Worm (Caenorhabditis elegans) whole organism, L4 larva: ENCODE measurements around the gene atf-4.

Experiments
- F26F4.8 ChIP-seq: fragments of 200-800 bp; sonication (Bioruptor generic); conservative IDR thresholded peaks from 2 replicates; pipeline ENCODE4 v1.3.6; 2022; ENCODE audit warnings: missing genetic modification characterization, missing compliant biosample characterization
- F44E2.7 ChIP-seq: fragments of 200-800 bp; sonication (Bioruptor generic); IDR thresholded peaks from 2 replicates; pipeline ENCODE4 v2.1.2; 2022; ENCODE audit warnings: missing genetic modification characterization, missing compliant biosample characterization
- ZK337.2 ChIP-seq: fragments of 200-800 bp; sonication (Bioruptor generic); IDR thresholded peaks from 2 replicates; pipeline ENCODE4 v1.3.6; 2022; ENCODE audit warnings: missing genetic modification reagents, missing genetic modification characterization, missing compliant biosample characterization
- aly-2 ChIP-seq: sonication (generic microtip); optimal IDR thresholded peaks from 2 replicates; lab custom pipeline; 2018; ENCODE audit warnings: missing biosample characterization, missing genetic modification characterization
- arid-1 ChIP-seq: fragments of 200-800 bp; sonication (Bioruptor generic); conservative IDR thresholded peaks from 2 replicates; pipeline ENCODE4 v1.3.6; 2022; ENCODE audit warnings: missing genetic modification reagents, missing genetic modification characterization, missing compliant biosample characterization
- attf-4 ChIP-seq: sonication (generic microtip); optimal IDR thresholded peaks from 3 replicates; lab custom pipeline; 2017; ENCODE audit warnings: missing biosample characterization, missing genetic modification characterization
- ceh-44 ChIP-seq: fragments of 200-800 bp; sonication (Bioruptor generic); IDR thresholded peaks from 2 replicates; pipeline ENCODE4 v1.3.6; 2022; ENCODE audit warnings: missing genetic modification reagents, missing genetic modification characterization, missing compliant biosample characterization
- ctbp-1 ChIP-seq: fragments of 200-800 bp; sonication (Bioruptor generic); IDR thresholded peaks from 2 replicates; pipeline ENCODE4 v1.3.6; 2022; ENCODE audit warnings: missing genetic modification reagents, missing genetic modification characterization, missing compliant biosample characterization
- daf-8 ChIP-seq: fragments of 200-800 bp; sonication (Bioruptor generic); IDR thresholded peaks from 2 replicates; pipeline ENCODE4 v1.3.6; 2022; ENCODE audit warnings: missing genetic modification characterization, missing compliant biosample characterization
- dmd-6 ChIP-seq: fragments of 200-800 bp; sonication (Bioruptor generic); IDR thresholded peaks from 2 replicates; pipeline ENCODE4 v1.3.6; 2022; ENCODE audit warnings: missing genetic modification reagents, missing genetic modification characterization, missing compliant biosample characterization
- dpl-1 ChIP-seq: fragments of 150-350 bp; optimal IDR thresholded peaks from 2 replicates; lab custom pipeline; 2014; ENCODE audit warnings: missing biosample characterization, missing genetic modification reagents, missing genetic modification characterization
- egl-27 ChIP-seq: sonication (generic microtip); optimal IDR thresholded peaks from 3 replicates; lab custom pipeline; 2017; ENCODE audit warnings: missing biosample characterization, missing genetic modification reagents, missing genetic modification characterization
- egl-43 ChIP-seq: fragments of 200-800 bp; sonication (Bioruptor generic); IDR thresholded peaks from 2 replicates; pipeline ENCODE4 v1.3.6; 2022; ENCODE audit warnings: missing genetic modification reagents, missing genetic modification characterization, missing compliant biosample characterization
- fkh-10 ChIP-seq: fragments of 150-350 bp; optimal IDR thresholded peaks from 2 replicates; lab custom pipeline; 2014; ENCODE audit warnings: missing biosample characterization, missing genetic modification reagents, missing genetic modification characterization
- fos-1 ChIP-seq: fragments of 150-350 bp; optimal IDR thresholded peaks from 2 replicates; lab custom pipeline; 2014; ENCODE audit warnings: missing biosample characterization, missing genetic modification characterization
- gei-8 ChIP-seq: fragments of 200-800 bp; sonication (Bioruptor generic); optimal IDR thresholded peaks from 2 replicates; lab custom pipeline; 2018; ENCODE audit warnings: mild to moderate bottlenecking, missing genetic modification characterization, missing compliant biosample characterization
- hlh-30 ChIP-seq: sonication (generic microtip); optimal IDR thresholded peaks from 2 replicates; lab custom pipeline; 2017; ENCODE audit warnings: antibody characterized with exemption, mild to moderate bottlenecking, missing genetic modification characterization, missing compliant biosample characterization; ENCODE audit not compliant: insufficient read depth
- hmg-1.1 ChIP-seq: fragments of 200-800 bp; sonication (Bioruptor generic); IDR thresholded peaks from 2 replicates; pipeline ENCODE4 v1.3.6; 2022; ENCODE audit warnings: missing genetic modification reagents, missing genetic modification characterization, missing compliant biosample characterization
- lim-7 ChIP-seq: fragments of 200-800 bp; sonication (Bioruptor generic); IDR thresholded peaks from 2 replicates; pipeline ENCODE4 v1.3.6; 2022; ENCODE audit warnings: missing genetic modification characterization, missing compliant biosample characterization
- lin-38 ChIP-seq: fragments of 200-800 bp; sonication (Bioruptor generic); IDR thresholded peaks from 2 replicates; pipeline ENCODE4 v1.3.6; 2022; ENCODE audit warnings: missing genetic modification reagents, missing genetic modification characterization, missing compliant biosample characterization
- lin-39 ChIP-seq: fragments of 150-350 bp; optimal IDR thresholded peaks from 2 replicates; lab custom pipeline; 2014; ENCODE audit warnings: missing biosample characterization, missing genetic modification reagents, missing genetic modification characterization
- lsy-2 ChIP-seq, 2 experiments: fragments of 150-350 bp in 1 of 2; sonication (generic microtip) in 1 of 2; optimal IDR thresholded peaks; 2 replicates each; lab custom pipeline; 2014 to 2017; ENCODE audit warnings: missing biosample characterization in 2 of 2, missing genetic modification characterization in 2 of 2
- mdl-1 ChIP-seq, 2 experiments: fragments of 150-350 bp in 1 of 2; sonication (generic microtip) in 1 of 2; optimal IDR thresholded peaks; 2 replicates each; lab custom pipeline; 2014 to 2017; ENCODE audit warnings: missing biosample characterization in 2 of 2, missing genetic modification characterization in 2 of 2
- mep-1 ChIP-seq: fragments of 150-350 bp; sonication (generic microtip); optimal IDR thresholded peaks from 3 replicates; lab custom pipeline; 2014; ENCODE audit warnings: missing biosample characterization, missing genetic modification characterization
- mes-2 ChIP-seq: sonication (generic microtip); optimal IDR thresholded peaks from 2 replicates; lab custom pipeline; 2016; ENCODE audit warnings: missing genotype, mild to moderate bottlenecking, missing genetic modification characterization, missing compliant biosample characterization; ENCODE audit not compliant: poor library complexity, severe bottlenecking
- mxl-3 ChIP-seq: fragments of 200-800 bp; sonication (Bioruptor generic); optimal IDR thresholded peaks from 2 replicates; lab custom pipeline; 2018; ENCODE audit warnings: mild to moderate bottlenecking, missing genetic modification characterization, missing compliant biosample characterization
- nhr-111 ChIP-seq: fragments of 200-800 bp; sonication (Bioruptor generic); optimal IDR thresholded peaks from 2 replicates; lab custom pipeline; 2018; ENCODE audit warnings: mild to moderate bottlenecking, missing genetic modification characterization, missing compliant biosample characterization
- nhr-25 ChIP-seq: sonication (generic microtip); optimal IDR thresholded peaks from 2 replicates; lab custom pipeline; 2017; ENCODE audit warnings: missing genetic modification characterization, mild to moderate bottlenecking, missing compliant biosample characterization, antibody characterized with exemption, moderate library complexity, borderline replicate concordance; ENCODE audit not compliant: insufficient read depth
- nhr-41 ChIP-seq: fragments of 200-800 bp; sonication (Bioruptor generic); IDR thresholded peaks from 2 replicates; pipeline ENCODE4 v1.3.6; 2022; ENCODE audit warnings: missing genetic modification reagents, missing genetic modification characterization, missing compliant biosample characterization
- pha-4 ChIP-seq, 2 experiments: fragments of 150-350 bp in 1 of 2; fragments of 200-800 bp in 1 of 2; sonication (Bioruptor generic) in 1 of 2; IDR thresholded peaks in 1 of 2; optimal IDR thresholded peaks in 1 of 2; 2 replicates each; pipeline versions ENCODE4 v1.3.6 to Lab custom; 2014 to 2022; ENCODE audit warnings: missing genetic modification characterization in 2 of 2, missing genetic modification reagents in 2 of 2, missing biosample characterization in 1 of 2, missing compliant biosample characterization in 1 of 2
- pqm-1 ChIP-seq: sonication (generic microtip); optimal IDR thresholded peaks from 2 replicates; lab custom pipeline; 2017; ENCODE audit warnings: missing biosample characterization, missing genetic modification characterization
- set-16 ChIP-seq: fragments of 200-800 bp; sonication (Bioruptor generic); IDR thresholded peaks from 2 replicates; pipeline ENCODE4 v1.3.6; 2022; ENCODE audit warnings: missing genetic modification reagents, missing genetic modification characterization, missing compliant biosample characterization
- snpc-4 ChIP-seq: fragments of 150-350 bp; optimal IDR thresholded peaks from 2 replicates; lab custom pipeline; 2014; ENCODE audit warnings: missing biosample characterization, missing genetic modification characterization
- spr-3 ChIP-seq: fragments of 200-800 bp; sonication (Bioruptor generic); optimal IDR thresholded peaks from 2 replicates; lab custom pipeline; 2018; ENCODE audit warnings: mild to moderate bottlenecking, missing genetic modification characterization, missing compliant biosample characterization
- unc-62 ChIP-seq, 3 experiments: fragments of 150-350 bp in 1 of 3; sonication (generic microtip); optimal IDR thresholded peaks in 2 of 3; peaks in 1 of 3; 1 replicate in 1 of 3; 2 replicates in 2 of 3; lab custom pipeline; 2014 to 2017; ENCODE audit warnings: missing biosample characterization in 3 of 3, missing genetic modification characterization in 3 of 3, missing genetic modification reagents in 3 of 3, missing genotype in 1 of 3
- zag-1 ChIP-seq: fragments of 150-350 bp; optimal IDR thresholded peaks from 2 replicates; lab custom pipeline; 2014; ENCODE audit warnings: missing biosample characterization, missing genetic modification characterization
- zfp-2 ChIP-seq: sonication (generic microtip); optimal IDR thresholded peaks from 2 replicates; lab custom pipeline; 2016; ENCODE audit warnings: mild to moderate bottlenecking, missing genetic modification characterization, missing compliant biosample characterization
- zfp-3 ChIP-seq: fragments of 200-800 bp; sonication (Bioruptor generic); conservative IDR thresholded peaks from 2 replicates; pipeline ENCODE4 v1.3.6; 2022; ENCODE audit warnings: missing genetic modification reagents, missing genetic modification characterization, missing compliant biosample characterization
- ztf-7 ChIP-seq: fragments of 150-350 bp; optimal IDR thresholded peaks from 2 replicates; lab custom pipeline; 2014; ENCODE audit warnings: missing biosample characterization, missing genetic modification characterization

The atf-4 gene

ce11 chrX:14818464-14819259 is 8.1 kb upstream of the atf-4 start, which contains the start of gene epn-1 (continued):
- TF ChIP-seq ctbp-1 (GFP tag; lab: Robert Waterston, UW), result peak; percentile 96
- peak; percentile 23 for TF ChIP-seq pqm-1 (tag; lab: Kevin White, UChicago)
- peak; percentile 83 for TF ChIP-seq zfp-3
- TF ChIP-seq egl-43 (GFP tag; lab: Robert Waterston, UW), result peak; percentile 94
- TF ChIP-seq egl-27 (tag; lab: Kevin White, UChicago), result no peak
- peak; percentile 80 for TF ChIP-seq mes-2
- TF ChIP-seq hmg-1.1 (GFP tag; lab: Robert Waterston, UW), result peak; percentile 99
- TF ChIP-seq nhr-111 (GFP tag; lab: Kevin White, UChicago), result peak; percentile 48
- peak; percentile 73 for TF ChIP-seq dpl-1
- peak; percentile 98 for TF ChIP-seq mep-1 (tag; lab: Kevin White, UChicago)
- TF ChIP-seq hlh-30 (tag; lab: Kevin White, UChicago), result peak; percentile 100
- peak; percentile 50; the same call in 1 of the 2 replicates for TF ChIP-seq ZK337.2 (GFP tag; lab: Robert Waterston, UW)
- TF ChIP-seq lim-7 (GFP tag; lab: Robert Waterston, UW), result peak; percentile 65
- peak; percentile 59 for TF ChIP-seq ztf-7 (tag; lab: Kevin White, UChicago)
- peak in 1 of 2 experiments; percentile 100 for TF ChIP-seq unc-62 (GFP tag; optimal IDR thresholded peaks at IDR 0.05 in 1 of 2; lab: Kevin White, UChicago)
- TF ChIP-seq unc-62 (tag; optimal IDR thresholded peaks at IDR 0.05; lab: Kevin White, UChicago), result peak; percentile 21
- TF ChIP-seq spr-3 (GFP tag; lab: Kevin White, UChicago), result peak; percentile 84
- TF ChIP-seq fos-1 (tag; lab: Kevin White, UChicago), result no peak
- TF ChIP-seq pha-4 (GFP tag; IDR thresholded peaks at IDR 0.05; lab: Robert Waterston, UW), result peak; percentile 96
- TF ChIP-seq pha-4 (tag; optimal IDR thresholded peaks at IDR 0.05; lab: Kevin White, UChicago), result no peak
- TF ChIP-seq dmd-6 (GFP tag; lab: Robert Waterston, UW), result peak; percentile 99
- TF ChIP-seq set-16 (GFP tag; lab: Robert Waterston, UW), result peak; percentile 99
- TF ChIP-seq lin-38 (GFP tag; lab: Robert Waterston, UW), result peak; percentile 80
- TF ChIP-seq F26F4.8 (GFP tag; lab: Robert Waterston, UW), result no peak
- TF ChIP-seq arid-1 (GFP tag; lab: Robert Waterston, UW), result peak; percentile 76
- TF ChIP-seq snpc-4 (tag; lab: Kevin White, UChicago), result no peak
- TF ChIP-seq lsy-2 (tag; optimal IDR thresholded peaks at IDR 0.05; lab: Kevin White, UChicago), result peak; percentile 89 to 90
- peak; percentile 36 for TF ChIP-seq lin-39 (tag; lab: Kevin White, UChicago)
- 0 out of 2 replicates have a peak, but pooled peaks have one; percentile 55 for TF ChIP-seq daf-8
- no peak for TF ChIP-seq F44E2.7 (GFP tag; lab: Robert Waterston, UW)
- TF ChIP-seq aly-2 (tag; lab: Kevin White, UChicago), result no peak
- peak; percentile 100 for TF ChIP-seq mdl-1 (tag; optimal IDR thresholded peaks at IDR 0.05; lab: Kevin White, UChicago)
- no peak for TF ChIP-seq attf-4 (tag; lab: Kevin White, UChicago)
- TF ChIP-seq zag-1 (tag; lab: Kevin White, UChicago), result peak; percentile 72
- peak; percentile 99 for TF ChIP-seq gei-8 (GFP tag; lab: Kevin White, UChicago)
- TF ChIP-seq mxl-3 (GFP tag; lab: Kevin White, UChicago), result peak; percentile 99
- TF ChIP-seq fkh-10 (GFP tag; lab: Kevin White, UChicago), result peak; percentile 89
- TF ChIP-seq ceh-44, result no peak
- TF ChIP-seq nhr-41, result peak; percentile 68; the same call in 1 of the 2 replicates
- TF ChIP-seq zfp-2 (tag; lab: Kevin White, UChicago), result peak; percentile 66
- peak; percentile 85 for TF ChIP-seq nhr-25
